Worm (Caenorhabditis elegans): Measurements from ENCODE around the gene Y2H9A.4.

DNA sequence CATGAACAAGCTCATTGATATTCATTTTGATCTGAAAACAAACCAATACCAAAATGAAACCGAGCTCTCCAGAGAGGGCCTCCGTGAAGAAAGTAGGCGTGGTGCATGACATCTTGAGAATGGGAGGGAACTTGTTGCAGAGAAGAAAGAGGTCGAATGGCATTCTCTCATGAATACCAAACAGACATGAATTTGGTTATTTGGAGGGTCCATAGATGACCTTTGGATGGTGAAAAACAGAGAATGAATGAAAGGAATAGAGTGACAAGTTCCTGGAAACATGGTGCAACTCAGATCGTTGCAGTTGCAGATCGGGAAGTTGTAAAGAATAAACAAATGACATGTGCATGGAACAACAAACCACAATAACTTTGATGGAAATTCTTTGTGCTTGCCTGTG is 30.7 kb downstream of the Y2H9A.4 start, which contains the start of gene T10G3.8:
- no peak for TF ChIP-seq dao-5 (tag; optimal IDR thresholded peaks at IDR 0.05)
- no peak for TF ChIP-seq him-1 (tag; optimal IDR thresholded peaks at IDR 0.05)
- no peak for TF ChIP-seq W03F9.2 (tag; optimal IDR thresholded peaks at IDR 0.05)
